Worm (Caenorhabditis elegans) whole organism, L3 larva: ENCODE measurements around the gene C45G9.5.

Experiments
- ZK546.5 ChIP-seq: sonication (generic microtip); optimal IDR thresholded peaks from 2 replicates; lab custom pipeline; 2017; ENCODE audit warnings: missing biosample characterization, missing genetic modification characterization
- ama-1 ChIP-seq: fragments of 150-350 bp; optimal IDR thresholded peaks from 2 replicates; lab custom pipeline; 2018
- daf-12 ChIP-seq: fragments of 150-350 bp; optimal IDR thresholded peaks from 2 replicates; lab custom pipeline; 2014; ENCODE audit warnings: missing biosample characterization, missing genetic modification reagents, missing genetic modification characterization
- lin-39 ChIP-seq: fragments of 150-350 bp; optimal IDR thresholded peaks from 2 replicates; lab custom pipeline; 2018; ENCODE audit warnings: missing biosample characterization, missing genetic modification reagents, missing genetic modification characterization
- mdl-1 ChIP-seq: fragments of 150-350 bp; optimal IDR thresholded peaks from 2 replicates; lab custom pipeline; 2014; ENCODE audit warnings: missing biosample characterization, missing genetic modification characterization
- nhr-237 ChIP-seq: fragments of 150-350 bp; optimal IDR thresholded peaks from 2 replicates; lab custom pipeline; 2014; ENCODE audit warnings: missing biosample characterization, missing genetic modification characterization
- nhr-76 ChIP-seq: fragments of 150-350 bp; sonication (generic microtip); optimal IDR thresholded peaks from 5 replicates; lab custom pipeline; 2014; ENCODE audit warnings: missing biosample characterization, missing genetic modification characterization
- pqm-1 ChIP-seq: fragments of 150-350 bp; optimal IDR thresholded peaks from 2 replicates; lab custom pipeline; 2017; ENCODE audit warnings: missing biosample characterization, missing genetic modification characterization, inconsistent platforms
- sea-2 ChIP-seq: fragments of 150-350 bp; sonication (generic microtip); optimal IDR thresholded peaks from 4 replicates; lab custom pipeline; 2014; ENCODE audit warnings: missing biosample characterization, missing genetic modification reagents, missing genetic modification characterization
- snpc-4 ChIP-seq: fragments of 150-350 bp; optimal IDR thresholded peaks from 2 replicates; lab custom pipeline; 2014; ENCODE audit warnings: missing biosample characterization, missing genetic modification characterization
- unc-39 ChIP-seq: sonication (generic microtip); optimal IDR thresholded peaks from 4 replicates; lab custom pipeline; 2017; ENCODE audit warnings: missing biosample characterization, missing genetic modification characterization

- TF ChIP-seq ZK546.5 (tag; lab: Kevin White, UChicago) (no peak), pqm-1 (tag; lab: Kevin White, UChicago) (no peak), daf-12 (no peak), sea-2 (GFP tag; lab: Kevin White, UChicago) (no peak), ama-1 (lab: Kevin White, UChicago) (no peak), unc-39 (no peak), mdl-1 (tag; lab: Kevin White, UChicago) (no peak), nhr-237 (no peak), lin-39 (tag; lab: Kevin White, UChicago) (no peak), nhr-76 (tag; lab: Kevin White, UChicago) (no peak), snpc-4 (no peak)
Measured at ce11 chrIII:5002231-5002630, 45.7 kb upstream of the C45G9.5 start, which contains the start of gene R144.10.
